Worm (Caenorhabditis elegans) whole organism, L4/young adult: ENCODE data around the gene C18B12.4.

Source experiments
- W03F9.2 ChIP-seq: fragments of 150-350 bp; optimal IDR thresholded peaks from 2 replicates; lab custom pipeline; 2014; ENCODE audit warnings: missing biosample characterization, missing genetic modification characterization
- dao-5 ChIP-seq: sonication (generic microtip); optimal IDR thresholded peaks from 2 replicates; lab custom pipeline; 2016; ENCODE audit warnings: missing genotype, missing genetic modification characterization, moderate library complexity, missing compliant biosample characterization
- him-1 ChIP-seq: sonication (generic microtip); optimal IDR thresholded peaks from 2 replicates; lab custom pipeline; 2016; ENCODE audit warnings: missing genotype, missing genetic modification reagents, missing genetic modification characterization, missing compliant biosample characterization

Gene C18B12.4

DNA sequence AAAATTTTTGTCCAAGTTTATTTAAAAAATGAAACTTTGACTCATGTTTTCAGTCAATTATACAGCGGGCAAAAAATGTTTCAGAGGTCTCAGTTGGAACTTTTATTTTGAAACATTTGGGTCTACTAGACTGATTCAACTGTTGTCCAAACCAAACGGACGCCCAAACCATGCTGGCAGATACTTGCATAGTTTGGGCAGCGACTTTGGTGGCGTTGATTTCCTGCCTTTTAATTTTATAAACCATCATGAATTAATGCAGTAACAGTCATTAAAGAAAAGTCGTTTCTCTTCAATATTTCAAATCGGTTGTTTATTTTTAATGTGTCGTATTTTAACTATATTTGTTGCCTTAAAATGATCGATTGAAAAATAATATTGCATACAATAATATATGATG lies 4.1 kb downstream of the C18B12.4 start:
- TF ChIP-seq him-1 (tag; lab: Kevin White, UChicago) (no peak), W03F9.2 (no peak), dao-5 (tag; lab: Kevin White, UChicago) (no peak)

DNA sequence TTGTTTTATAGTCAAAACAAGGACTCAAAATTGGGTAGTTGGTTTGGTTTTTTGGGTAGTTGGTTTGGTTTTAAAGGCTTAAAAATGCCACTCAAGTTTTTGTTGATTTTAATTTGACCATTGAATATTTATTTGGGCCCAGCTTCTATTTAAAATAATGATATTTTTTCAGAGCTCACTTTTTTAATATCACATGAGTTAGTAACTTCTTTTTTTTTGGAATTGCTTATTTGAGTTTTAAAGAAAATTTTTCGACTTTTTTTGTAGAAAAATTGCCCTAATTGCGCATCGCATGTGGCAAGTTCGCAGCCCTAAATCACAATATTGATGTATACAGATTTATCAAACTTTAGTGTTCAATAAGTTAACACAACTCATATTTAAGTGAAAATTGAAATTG lies 4.7 kb downstream of the C18B12.4 start:
- TF ChIP-seq dao-5 (tag; lab: Kevin White, UChicago), result no peak
- no peak for TF ChIP-seq W03F9.2
- no peak for TF ChIP-seq him-1 (tag; lab: Kevin White, UChicago)

DNA sequence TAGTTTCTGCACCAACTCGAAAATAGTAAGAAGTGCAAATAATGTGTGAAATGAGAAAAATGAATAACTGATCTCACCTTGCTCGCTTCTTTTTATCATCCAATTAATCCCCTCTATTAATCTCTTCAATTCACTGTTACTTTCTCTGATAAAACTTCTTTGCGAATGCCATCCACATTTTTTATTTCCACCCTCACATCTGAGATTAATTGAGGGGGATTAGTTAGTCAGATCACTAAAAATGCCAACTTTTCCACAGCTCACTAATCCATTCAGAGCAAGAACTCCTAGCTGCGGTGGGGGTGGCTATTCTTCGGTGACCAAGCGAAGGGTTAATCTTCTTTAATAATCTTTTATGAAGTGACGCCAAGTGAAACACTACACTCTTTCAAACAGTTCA lies 5.6 kb downstream of the C18B12.4 start, which contains the start of gene dsc-1:
dsc-1 (minus strand) TSS at position 46 of the 400 bp plus-strand sequence.
- TF ChIP-seq W03F9.2 (no peak), dao-5 (tag; lab: Kevin White, UChicago) (no peak), him-1 (tag; lab: Kevin White, UChicago) (no peak)

DNA sequence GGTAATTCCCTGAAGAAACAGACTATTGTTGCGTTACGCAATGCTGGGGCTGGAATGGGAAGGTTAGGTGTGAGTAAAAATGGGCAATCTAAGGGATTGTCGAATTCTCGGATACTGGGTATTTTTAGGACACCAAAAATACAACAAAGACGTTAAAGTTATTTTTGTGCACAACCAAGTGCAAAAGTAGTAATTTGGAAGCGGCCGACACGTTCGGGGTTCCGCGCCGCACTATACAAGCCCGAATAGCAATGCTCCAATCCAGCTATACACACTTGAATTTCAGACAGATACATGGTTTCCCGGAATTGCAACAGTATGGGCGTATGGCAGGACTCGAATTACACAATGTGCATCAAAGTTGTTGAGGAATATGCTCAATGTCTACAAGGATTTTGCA lies 12.4 kb downstream of the C18B12.4 start:
- TF ChIP-seq W03F9.2 (no peak), him-1 (tag; lab: Kevin White, UChicago) (no peak), dao-5 (tag; lab: Kevin White, UChicago) (no peak)

DNA sequence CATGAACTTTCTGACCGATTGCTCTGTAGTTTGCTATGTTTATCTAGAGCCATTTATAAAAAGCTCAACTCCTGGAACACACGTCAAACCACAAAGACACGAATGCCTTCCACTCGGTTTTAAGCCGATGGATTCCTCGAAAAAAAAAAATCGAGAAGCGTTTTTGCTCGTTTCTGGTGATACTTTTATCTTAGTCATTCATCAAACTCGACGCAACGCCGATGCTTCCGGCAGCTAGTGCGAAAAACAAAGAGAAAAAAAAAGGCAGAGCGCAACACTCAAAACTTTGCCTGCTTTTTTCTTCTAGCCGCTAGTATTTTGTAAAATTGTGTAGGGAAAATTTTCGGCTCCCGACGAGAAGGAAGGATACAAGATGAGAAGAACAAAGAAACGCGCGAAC lies 12.8 kb downstream of the C18B12.4 start:
- TF ChIP-seq him-1 (tag; lab: Kevin White, UChicago) (no peak), W03F9.2 (no peak), dao-5 (tag; lab: Kevin White, UChicago) (no peak)

DNA sequence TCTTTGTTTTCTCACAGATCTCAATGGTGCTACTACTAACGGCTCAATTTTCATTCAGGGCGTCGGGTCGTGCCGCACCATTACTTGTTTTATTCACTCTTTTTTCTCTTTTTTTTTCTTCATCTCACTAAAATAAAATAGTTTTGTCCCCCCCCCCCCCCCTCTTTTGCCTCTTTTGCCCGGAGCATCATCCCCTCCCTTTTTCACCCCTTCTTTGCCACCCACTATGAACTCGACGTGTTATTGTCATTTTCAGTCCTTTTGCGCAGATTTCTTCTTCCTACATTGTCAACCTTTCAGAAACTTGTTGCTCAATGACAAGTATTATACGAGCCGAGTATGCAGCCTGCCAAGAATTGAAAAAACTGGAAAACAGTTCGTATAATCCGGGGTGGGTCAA lies 14.4 kb downstream of the C18B12.4 start, which contains the start of gene seb-3:
seb-3 (plus strand) TSS at position 301 of the 400 bp plus-strand sequence.
- no peak for TF ChIP-seq W03F9.2
- TF ChIP-seq him-1 (tag; lab: Kevin White, UChicago), result no peak
- TF ChIP-seq dao-5 (tag; lab: Kevin White, UChicago), result no peak

DNA sequence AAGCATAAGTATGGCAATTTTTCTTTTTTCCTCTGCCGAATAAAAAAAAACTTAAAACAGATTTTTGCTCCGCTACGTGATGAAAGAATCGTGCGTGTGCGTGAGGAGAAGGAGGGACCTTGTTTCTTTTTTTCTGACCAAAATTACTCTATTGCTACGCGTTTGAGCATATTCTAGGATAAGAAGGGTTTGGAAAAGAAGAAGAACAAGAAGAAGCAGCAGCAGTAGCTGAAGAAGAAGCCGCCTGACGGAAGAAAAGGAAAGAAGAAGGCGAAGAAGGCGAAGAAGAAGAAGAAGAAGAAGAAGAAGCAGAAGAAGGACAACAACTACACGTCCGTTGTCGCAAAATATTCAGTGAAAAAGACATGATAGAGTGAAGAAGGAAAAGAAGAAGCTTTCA lies 24.3 kb downstream of the C18B12.4 start:
- TF ChIP-seq him-1 (tag; lab: Kevin White, UChicago) (no peak), dao-5 (tag; lab: Kevin White, UChicago) (no peak), W03F9.2 (no peak)

DNA sequence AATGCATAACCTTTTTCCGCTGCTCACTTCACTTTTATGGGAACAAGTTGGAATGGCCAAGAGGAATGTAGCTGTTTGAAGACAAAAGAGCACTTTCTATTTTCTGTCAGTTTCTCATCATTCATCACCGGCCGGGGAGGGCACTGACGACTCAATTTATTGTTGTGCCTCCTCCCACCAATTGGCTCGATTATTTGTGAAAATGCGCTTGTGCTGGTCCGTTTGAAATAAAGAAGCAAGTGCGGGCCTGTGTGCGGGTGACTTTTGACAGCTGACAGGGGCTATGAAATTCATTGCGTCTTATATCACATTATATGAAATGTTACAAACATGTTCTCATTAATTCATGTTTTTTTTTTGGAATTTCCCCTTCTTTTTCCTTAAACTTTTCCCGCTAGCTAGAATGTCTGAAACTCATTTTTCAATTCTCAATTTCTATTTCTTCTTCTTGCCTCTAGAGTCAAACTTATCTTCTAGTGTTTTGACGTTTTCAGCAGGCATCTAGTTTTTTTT lies 26.4 kb downstream of the C18B12.4 start:
- TF ChIP-seq him-1 (tag; lab: Kevin White, UChicago), result no peak
- TF ChIP-seq W03F9.2, result no peak
- TF ChIP-seq dao-5 (tag; lab: Kevin White, UChicago), result no peak

DNA sequence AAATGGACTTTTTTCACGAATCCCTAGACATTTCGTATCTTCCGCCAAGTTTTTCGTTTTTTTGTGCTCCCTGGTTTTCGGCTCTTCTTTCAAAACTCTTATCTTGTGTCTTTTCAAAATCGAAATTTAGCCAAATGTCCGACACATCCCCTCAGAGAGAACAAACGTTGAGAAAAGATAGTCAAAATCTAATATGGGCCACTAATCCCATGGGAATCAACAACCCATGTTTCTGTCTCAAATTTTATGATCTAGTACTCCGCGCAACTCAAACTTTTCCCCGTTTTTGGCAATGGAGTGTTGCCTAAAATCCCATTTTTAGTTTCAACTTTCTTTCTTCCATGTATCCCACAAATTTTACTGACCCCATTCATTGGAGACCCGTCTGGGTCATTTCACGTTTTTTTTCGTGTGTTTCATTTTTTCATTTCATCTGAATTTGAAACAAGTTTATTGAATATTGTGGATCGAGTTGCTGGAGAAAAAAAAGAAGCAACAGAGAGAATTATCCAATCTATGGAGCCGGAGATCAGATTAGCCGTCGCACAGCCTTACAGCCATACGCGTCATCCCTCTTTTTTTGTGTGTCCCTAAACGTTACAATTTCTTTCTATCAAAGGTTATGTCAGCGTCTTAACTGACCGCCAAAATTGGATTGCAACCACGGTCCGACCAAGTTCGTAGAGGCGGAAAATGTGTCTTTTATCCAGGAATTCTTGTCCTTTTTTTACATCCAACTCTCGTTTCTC lies 28.7 kb downstream of the C18B12.4 start:
- TF ChIP-seq W03F9.2 (no peak), dao-5 (tag; lab: Kevin White, UChicago) (no peak), him-1 (tag; lab: Kevin White, UChicago) (no peak)

DNA sequence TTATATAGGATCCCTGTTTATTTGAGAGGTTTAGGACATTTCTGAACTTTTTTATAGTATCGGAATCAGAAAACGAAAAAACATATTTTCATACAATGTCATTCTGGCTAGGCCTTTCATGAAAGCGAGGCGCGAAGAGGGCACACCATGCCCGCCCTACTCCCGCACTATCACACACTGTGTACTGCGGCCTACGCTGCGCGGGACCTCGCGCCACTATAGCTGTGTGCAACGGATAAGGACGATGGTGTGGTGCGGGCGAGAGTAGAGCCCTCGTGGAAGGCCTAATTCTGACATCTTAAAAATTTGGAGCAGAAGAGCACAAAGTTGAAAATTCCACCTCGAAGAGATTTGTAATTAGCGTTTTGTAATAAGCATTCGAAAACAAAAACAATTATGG lies 29.5 kb downstream of the C18B12.4 start:
- no peak for TF ChIP-seq W03F9.2
- TF ChIP-seq him-1 (tag; lab: Kevin White, UChicago), result no peak
- no peak for TF ChIP-seq dao-5 (tag; lab: Kevin White, UChicago)

DNA sequence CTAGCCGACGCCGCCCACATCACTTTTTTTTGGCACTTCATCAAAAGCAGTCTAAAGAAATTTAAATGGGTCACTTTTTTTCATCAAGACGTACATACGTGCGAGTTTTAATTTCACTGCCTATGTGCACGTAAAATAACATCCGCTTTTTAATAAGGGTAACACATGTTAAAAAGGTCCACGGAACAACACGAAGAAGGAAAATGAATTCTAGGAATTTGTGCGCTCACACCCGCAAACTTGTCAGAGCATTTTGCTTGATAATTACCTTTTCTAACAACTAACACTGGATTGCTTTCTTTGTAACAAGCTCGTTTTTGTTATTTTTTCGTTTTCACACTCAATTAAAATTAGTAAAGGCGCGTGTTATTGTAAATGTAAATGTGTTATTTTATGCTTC lies 31.7 kb downstream of the C18B12.4 start:
- TF ChIP-seq dao-5 (tag; lab: Kevin White, UChicago) (no peak), W03F9.2 (no peak), him-1 (tag; lab: Kevin White, UChicago) (no peak)

DNA sequence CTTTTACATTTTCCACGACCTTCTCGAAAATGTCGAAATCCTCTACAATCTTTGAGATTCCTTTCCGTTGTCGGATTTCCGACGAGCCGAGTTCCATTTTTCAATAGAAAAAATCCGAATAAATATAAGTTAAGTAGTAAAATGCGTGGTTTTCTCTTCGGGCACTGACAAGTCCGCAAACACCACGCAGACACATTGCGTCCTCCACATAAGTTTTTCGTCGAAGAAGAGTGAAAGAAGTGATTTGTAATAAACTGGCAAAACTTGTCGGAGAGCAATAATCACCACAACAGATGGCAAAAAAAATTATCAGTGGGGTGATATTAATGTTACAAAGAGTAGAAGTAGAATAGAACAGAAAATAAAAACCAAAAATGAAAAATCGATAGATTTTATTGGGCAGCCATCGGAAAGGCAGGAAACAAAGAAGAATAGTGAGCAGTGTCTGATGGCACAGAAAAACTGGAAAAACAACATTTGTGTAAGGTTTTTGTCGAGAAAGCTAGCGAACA lies 33.5 kb downstream of the C18B12.4 start, which contains the start of gene ergi-2:
ergi-2 (minus strand) TSS at position 462 of the 512 bp plus-strand sequence.
- TF ChIP-seq W03F9.2, result no peak
- no peak for TF ChIP-seq him-1 (tag; lab: Kevin White, UChicago)
- no peak for TF ChIP-seq dao-5 (tag; lab: Kevin White, UChicago)

DNA sequence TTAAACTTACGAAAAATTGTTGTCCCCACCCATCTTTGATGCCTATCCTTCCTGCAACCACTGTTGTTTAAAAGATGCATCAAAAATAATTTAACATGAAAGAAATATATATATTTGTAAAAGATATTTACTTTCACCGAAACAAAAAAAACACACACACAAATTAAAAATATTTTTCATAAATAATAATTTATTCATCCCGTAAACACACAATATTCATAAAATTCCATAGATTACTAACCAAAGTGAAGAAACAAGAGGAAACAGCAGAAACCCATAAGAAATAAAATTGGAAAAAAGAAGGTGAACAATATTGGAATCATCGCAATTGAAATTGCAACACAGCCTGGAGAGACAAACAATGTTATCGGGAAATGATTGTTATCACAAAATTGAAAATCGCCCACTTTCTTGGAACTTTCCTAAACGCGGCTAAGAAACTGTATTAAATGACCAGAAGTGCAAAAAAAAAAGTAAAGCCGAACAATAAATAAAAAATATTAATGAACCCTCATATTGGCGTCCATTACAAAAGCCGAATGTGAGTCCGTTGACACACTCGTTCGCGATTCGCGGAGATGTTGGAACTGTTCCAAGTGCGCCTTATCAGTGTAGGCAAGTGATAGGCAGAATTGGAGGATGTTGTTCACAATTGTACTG lies 36.4 kb downstream of the C18B12.4 start, which contains the start of gene slc-25A18.1:
slc-25A18.1 (minus strand) TSS at position 51 of the 660 bp plus-strand sequence.
- TF ChIP-seq dao-5 (tag; lab: Kevin White, UChicago) (no peak), him-1 (tag; lab: Kevin White, UChicago) (no peak), W03F9.2 (no peak)

DNA sequence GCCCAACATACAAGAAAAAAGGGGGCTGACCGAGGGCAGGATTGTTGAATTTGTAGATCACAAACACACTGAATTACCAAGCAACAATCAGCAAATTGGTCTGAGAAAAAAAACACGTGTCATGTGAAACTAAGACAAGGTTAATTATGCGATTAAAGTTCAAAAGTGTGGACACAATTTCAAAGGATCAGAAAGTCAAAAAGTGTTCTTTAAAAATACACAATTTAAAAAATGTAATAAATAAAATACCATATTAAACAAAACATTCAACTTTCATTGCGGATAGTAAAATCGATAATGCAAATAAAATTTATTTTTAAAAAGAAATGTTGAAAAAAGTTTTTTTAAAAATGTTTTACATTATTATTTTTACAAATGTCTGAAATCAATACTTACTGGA lies 41.3 kb downstream of the C18B12.4 start, which contains the start of gene cutl-3:
cutl-3 (minus strand) TSS at position 101 of the 400 bp plus-strand sequence.
- TF ChIP-seq him-1 (tag; lab: Kevin White, UChicago) (no peak), dao-5 (tag; lab: Kevin White, UChicago) (no peak), W03F9.2 (no peak)
